Worm (Caenorhabditis elegans) whole organism, L4 larva: Measurements from ENCODE around the gene srbc-33.

Source experiments
- T26A8.4 ChIP-seq: fragments of 200-800 bp; sonication (Bioruptor generic); IDR thresholded peaks from 2 replicates; pipeline ENCODE4 v1.3.6; 2022; ENCODE audit warnings: missing genetic modification characterization, missing compliant biosample characterization
- aly-2 ChIP-seq: sonication (generic microtip); optimal IDR thresholded peaks from 2 replicates; lab custom pipeline; 2018; ENCODE audit warnings: missing biosample characterization, missing genetic modification characterization
- daf-16 ChIP-seq, 3 experiments: sonication (generic microtip); optimal IDR thresholded peaks; 2 replicates each; lab custom pipeline; 2016 to 2017; ENCODE audit warnings: missing genetic modification characterization in 3 of 3, missing genetic modification reagents in 3 of 3, mild to moderate bottlenecking in 2 of 3, missing compliant biosample characterization in 2 of 3, missing biosample characterization in 1 of 3, moderate library complexity in 1 of 3
- fkh-10 ChIP-seq: fragments of 150-350 bp; optimal IDR thresholded peaks from 2 replicates; lab custom pipeline; 2014; ENCODE audit warnings: missing biosample characterization, missing genetic modification reagents, missing genetic modification characterization
- mep-1 ChIP-seq: fragments of 150-350 bp; sonication (generic microtip); optimal IDR thresholded peaks from 3 replicates; lab custom pipeline; 2014; ENCODE audit warnings: missing biosample characterization, missing genetic modification characterization
- nhr-11 ChIP-seq: fragments of 150-350 bp; optimal IDR thresholded peaks from 2 replicates; lab custom pipeline; 2014; ENCODE audit warnings: missing biosample characterization, missing genetic modification characterization
- nhr-237 ChIP-seq: sonication (generic microtip); optimal IDR thresholded peaks from 2 replicates; lab custom pipeline; 2017; ENCODE audit warnings: missing biosample characterization, missing genetic modification characterization
- nhr-28 ChIP-seq: fragments of 150-350 bp; optimal IDR thresholded peaks from 2 replicates; lab custom pipeline; 2014; ENCODE audit warnings: missing biosample characterization, missing genetic modification characterization
- nhr-6 ChIP-seq: fragments of 150-350 bp; optimal IDR thresholded peaks from 2 replicates; lab custom pipeline; 2014; ENCODE audit warnings: missing biosample characterization, missing genetic modification characterization
- snpc-4 ChIP-seq: fragments of 150-350 bp; optimal IDR thresholded peaks from 2 replicates; lab custom pipeline; 2014; ENCODE audit warnings: missing biosample characterization, missing genetic modification characterization
- unc-62 ChIP-seq, 3 experiments: fragments of 150-350 bp in 1 of 3; sonication (generic microtip); optimal IDR thresholded peaks in 2 of 3; peaks in 1 of 3; 1 replicate in 1 of 3; 2 replicates in 2 of 3; lab custom pipeline; 2014 to 2017; ENCODE audit warnings: missing biosample characterization in 3 of 3, missing genetic modification characterization in 3 of 3, missing genetic modification reagents in 3 of 3, missing genotype in 1 of 3
- zfp-2 ChIP-seq: sonication (generic microtip); optimal IDR thresholded peaks from 2 replicates; lab custom pipeline; 2016; ENCODE audit warnings: mild to moderate bottlenecking, missing genetic modification characterization, missing compliant biosample characterization
- zip-11 ChIP-seq: fragments of 200-800 bp; sonication (Bioruptor generic); IDR thresholded peaks from 2 replicates; pipeline ENCODE4 v1.3.6; 2022; ENCODE audit warnings: missing genetic modification characterization, missing compliant biosample characterization

ce11 chrV:3530403-3530802, 45.8 kb upstream of the srbc-33 start, which contains the start of gene srbc-66:
- TF ChIP-seq zip-11 (GFP tag; lab: Robert Waterston, UW) (no peak), nhr-28 (tag; lab: Kevin White, UChicago) (no peak), nhr-237 (tag; lab: Kevin White, UChicago) (no peak), fkh-10 (GFP tag; lab: Kevin White, UChicago) (no peak), nhr-6 (no peak), aly-2 (no peak), unc-62 (GFP tag; optimal IDR thresholded peaks at IDR 0.05 in 1 of 2; lab: Kevin White, UChicago) (no peak), unc-62 (tag; optimal IDR thresholded peaks at IDR 0.05; lab: Kevin White, UChicago) (no peak), zfp-2 (tag; lab: Kevin White, UChicago) (no peak), nhr-11 (no peak), mep-1 (tag; lab: Kevin White, UChicago) (no peak), T26A8.4 (no peak), daf-16 (GFP tag; optimal IDR thresholded peaks at IDR 0.05; lab: Kevin White, UChicago) (no peak), daf-16 (tag; optimal IDR thresholded peaks at IDR 0.05; lab: Kevin White, UChicago) (no peak), snpc-4 (tag; lab: Kevin White, UChicago) (no peak)
